Worm (Caenorhabditis elegans) whole organism, late embryonic: ENCODE measurements around the gene K02F6.5.
"Not testable (repeated sequence)": the region's sequence is repeated elsewhere in the genome, so short reads cannot be mapped to it uniquely, and the experiment has no call there.

ENCODE experiments used
- C08G9.2 ChIP-seq: sonication (generic microtip); optimal IDR thresholded peaks from 2 replicates; lab custom pipeline; 2016; ENCODE audit warnings: mild to moderate bottlenecking, missing genetic modification characterization, moderate library complexity, missing compliant biosample characterization
- F13H6.1 ChIP-seq: sonication (generic microtip); optimal IDR thresholded peaks from 2 replicates; lab custom pipeline; 2016; ENCODE audit warnings: missing genetic modification characterization, missing compliant biosample characterization
- T23F11.4 ChIP-seq: fragments of 200-800 bp; sonication (Bioruptor generic); optimal IDR thresholded peaks from 2 replicates; lab custom pipeline; 2018; ENCODE audit warnings: mild to moderate bottlenecking, missing genetic modification characterization, missing compliant biosample characterization
- ahr-1 ChIP-seq: sonication (generic microtip); optimal IDR thresholded peaks from 2 replicates; lab custom pipeline; 2016; ENCODE audit warnings: missing genetic modification characterization, missing compliant biosample characterization
- ceh-14 ChIP-seq: sonication (generic microtip); optimal IDR thresholded peaks from 2 replicates; lab custom pipeline; 2016; ENCODE audit warnings: missing genotype, missing genetic modification characterization, missing compliant biosample characterization
- ceh-2 ChIP-seq: sonication (generic microtip); optimal IDR thresholded peaks from 2 replicates; lab custom pipeline; 2016; ENCODE audit warnings: missing genotype, missing genetic modification characterization, missing compliant biosample characterization
- ceh-24 ChIP-seq: sonication (generic microtip); optimal IDR thresholded peaks from 2 replicates; lab custom pipeline; 2016; ENCODE audit warnings: mild to moderate bottlenecking, missing genetic modification characterization, missing compliant biosample characterization
- ceh-34 ChIP-seq: sonication (generic microtip); optimal IDR thresholded peaks from 2 replicates; lab custom pipeline; 2016; ENCODE audit warnings: mild to moderate bottlenecking, missing genetic modification characterization, missing compliant biosample characterization
- ceh-45 ChIP-seq: fragments of 200-800 bp; sonication (Bioruptor generic); IDR thresholded peaks from 2 replicates; pipeline ENCODE4 v1.3.6; 2022; ENCODE audit warnings: missing genetic modification reagents, missing genetic modification characterization, missing compliant biosample characterization
- ceh-48 ChIP-seq: sonication (generic microtip); optimal IDR thresholded peaks from 2 replicates; lab custom pipeline; 2016; ENCODE audit warnings: missing genetic modification characterization, inconsistent platforms, missing compliant biosample characterization
- dmd-4 ChIP-seq: sonication (generic microtip); optimal IDR thresholded peaks from 2 replicates; lab custom pipeline; 2016; ENCODE audit warnings: borderline replicate concordance, missing genetic modification characterization, missing compliant biosample characterization
- dve-1 ChIP-seq: sonication (generic microtip); optimal IDR thresholded peaks from 2 replicates; lab custom pipeline; 2017; ENCODE audit warnings: antibody characterized with exemption, mild to moderate bottlenecking, missing genetic modification characterization, missing compliant biosample characterization
- ets-4 ChIP-seq: sonication (generic microtip); optimal IDR thresholded peaks from 2 replicates; lab custom pipeline; 2016; ENCODE audit warnings: missing genetic modification characterization, missing compliant biosample characterization
- eyg-1 ChIP-seq: sonication (generic microtip); optimal IDR thresholded peaks from 2 replicates; lab custom pipeline; 2016; ENCODE audit warnings: missing genotype, missing genetic modification characterization, missing compliant biosample characterization
- fax-1 ChIP-seq: sonication (generic microtip); optimal IDR thresholded peaks from 2 replicates; lab custom pipeline; 2016; ENCODE audit warnings: missing genotype, missing genetic modification characterization, missing compliant biosample characterization
- fkh-10 ChIP-seq: fragments of 150-350 bp; optimal IDR thresholded peaks from 2 replicates; lab custom pipeline; 2014; ENCODE audit warnings: missing biosample characterization, missing genetic modification reagents, missing genetic modification characterization
- fkh-6 ChIP-seq: sonication (generic microtip); optimal IDR thresholded peaks from 2 replicates; lab custom pipeline; 2016; ENCODE audit warnings: missing genetic modification characterization, missing compliant biosample characterization
- gmeb-2 ChIP-seq: sonication (generic microtip); optimal IDR thresholded peaks from 2 replicates; lab custom pipeline; 2016; ENCODE audit warnings: missing genetic modification characterization, inconsistent platforms, missing compliant biosample characterization
- hlh-13 ChIP-seq: fragments of 200-800 bp; sonication (Bioruptor generic); optimal IDR thresholded peaks from 2 replicates; lab custom pipeline; 2018; ENCODE audit warnings: mild to moderate bottlenecking, missing genetic modification characterization, missing compliant biosample characterization
- hlh-15 ChIP-seq: sonication (generic microtip); optimal IDR thresholded peaks from 2 replicates; lab custom pipeline; 2016; ENCODE audit warnings: missing genetic modification characterization, missing compliant biosample characterization
- hlh-30 ChIP-seq: sonication (generic microtip); optimal IDR thresholded peaks from 2 replicates; lab custom pipeline; 2017; ENCODE audit warnings: antibody characterized with exemption, missing genetic modification characterization, missing compliant biosample characterization; ENCODE audit not compliant: insufficient read depth
- hlh-8 ChIP-seq: sonication (generic microtip); optimal IDR thresholded peaks from 2 replicates; lab custom pipeline; 2016; ENCODE audit warnings: missing genotype, missing genetic modification characterization, missing compliant biosample characterization
- lim-6 ChIP-seq: sonication (generic microtip); optimal IDR thresholded peaks from 2 replicates; lab custom pipeline; 2016; ENCODE audit warnings: missing genetic modification characterization, missing compliant biosample characterization
- pax-1 ChIP-seq: fragments of 150-350 bp; optimal IDR thresholded peaks from 2 replicates; lab custom pipeline; 2014; ENCODE audit warnings: missing biosample characterization, missing genetic modification characterization
- pros-1 ChIP-seq: fragments of 150-350 bp; optimal IDR thresholded peaks from 2 replicates; lab custom pipeline; 2014; ENCODE audit warnings: missing biosample characterization, missing genetic modification reagents, missing genetic modification characterization
- ref-2 ChIP-seq: sonication (generic microtip); optimal IDR thresholded peaks from 2 replicates; lab custom pipeline; 2016; ENCODE audit warnings: missing genetic modification characterization, missing compliant biosample characterization
- sdc-2 ChIP-seq: sonication (generic microtip); optimal IDR thresholded peaks from 2 replicates; lab custom pipeline; 2016; ENCODE audit warnings: missing genotype, missing genetic modification characterization, missing compliant biosample characterization
- sox-2 ChIP-seq: fragments of 200-800 bp; sonication (Bioruptor generic); IDR thresholded peaks from 2 replicates; pipeline ENCODE4 v1.3.6; 2022; ENCODE audit warnings: missing genetic modification reagents, missing genetic modification characterization, missing compliant biosample characterization
- sox-4 ChIP-seq: sonication (generic microtip); optimal IDR thresholded peaks from 2 replicates; lab custom pipeline; 2017; ENCODE audit warnings: mild to moderate bottlenecking, missing genetic modification characterization, inconsistent platforms, missing compliant biosample characterization
- tbx-2 ChIP-seq: sonication (generic microtip); optimal IDR thresholded peaks from 2 replicates; lab custom pipeline; 2016; ENCODE audit warnings: missing genetic modification characterization, missing compliant biosample characterization
- ttx-3 ChIP-seq: sonication (generic microtip); optimal IDR thresholded peaks from 2 replicates; lab custom pipeline; 2016; ENCODE audit warnings: missing genetic modification reagents, missing genetic modification characterization, missing compliant biosample characterization
- unc-3 ChIP-seq, 2 experiments: fragments of 200-800 bp in 1 of 2; sonication (Bioruptor generic) in 1 of 2; sonication (generic microtip) in 1 of 2; conservative IDR thresholded peaks in 1 of 2; optimal IDR thresholded peaks in 1 of 2; 2 replicates each; pipeline versions ENCODE4 v1.3.6 to Lab custom; 2016 to 2022; ENCODE audit warnings: missing compliant biosample characterization in 2 of 2, missing genetic modification characterization in 2 of 2, missing genetic modification reagents in 1 of 2

The K02F6.5 gene

DNA sequence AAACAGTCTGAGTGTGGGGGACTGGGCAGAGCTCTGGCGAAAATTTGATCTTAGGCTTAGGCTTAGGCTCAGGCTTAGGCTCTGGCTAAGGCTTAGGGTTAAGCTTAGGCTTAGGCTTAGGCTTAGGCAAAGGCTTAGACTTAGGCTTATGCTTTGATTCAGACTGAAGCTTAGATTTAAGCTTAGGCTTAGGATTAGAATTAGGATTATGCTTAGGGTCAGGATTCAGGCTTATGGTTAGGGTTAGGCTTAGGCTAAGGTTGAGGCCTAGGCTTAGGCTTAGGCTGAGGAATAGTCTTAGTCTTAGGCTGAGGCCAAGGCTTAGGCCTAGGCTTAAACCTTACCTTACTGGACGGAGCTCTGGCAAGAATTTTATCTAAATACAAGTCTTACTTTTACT is 7.7 kb upstream of the K02F6.5 start:
- TF ChIP-seq ceh-24 (no peak), ahr-1 (no peak), pax-1 (tag; lab: Kevin White, UChicago) (no peak), dve-1 (tag; lab: Kevin White, UChicago) (peak; percentile 69)

- TF ChIP-seq unc-3 (GFP tag; conservative IDR thresholded peaks at IDR 0.05; lab: Robert Waterston, UW) (no peak), unc-3 (tag; optimal IDR thresholded peaks at IDR 0.05; lab: Kevin White, UChicago) (no peak), tbx-2 (tag; lab: Kevin White, UChicago) (no peak), ceh-24 (no peak), sox-2 (GFP tag; lab: Robert Waterston, UW) (no peak), lim-6 (tag; lab: Kevin White, UChicago) (no peak), eyg-1 (tag; lab: Kevin White, UChicago) (no peak)
Observed at ce11 chrII:2530496-2530895, 4.1 kb upstream of the K02F6.5 start, which contains the start of gene K02F6.6. TSS of gene K02F6.6 (plus strand) at chrII:2530796.

DNA sequence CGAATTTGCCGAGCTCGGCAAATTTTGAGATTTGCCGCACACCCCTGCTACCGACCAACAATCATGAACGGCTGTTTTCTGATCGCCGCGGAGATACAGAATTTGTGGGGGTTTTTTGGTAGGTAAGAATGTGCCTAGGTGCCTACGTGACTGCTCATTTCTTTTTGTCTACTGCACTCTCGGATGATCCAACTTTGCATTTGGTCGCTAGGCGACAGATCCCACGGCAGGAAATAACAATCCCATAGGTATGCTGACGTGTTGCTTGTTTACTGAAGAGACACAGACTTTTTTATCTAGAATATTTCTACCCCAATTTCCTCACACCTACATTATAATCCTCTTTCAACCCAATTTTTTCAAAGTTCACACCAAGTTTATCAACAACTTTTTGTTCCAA is 393 bp downstream of the K02F6.5 start, which contains the start of gene K02F6.8:
Gene K02F6.8 (minus strand): TSS at position 101 of the 400 bp plus-strand sequence.
- not testable (repeated sequence) for TF ChIP-seq T23F11.4; sox-4 (tag; lab: Kevin White, UChicago); sdc-2 (tag; lab: Kevin White, UChicago)

- TF ChIP-seq gmeb-2 (tag; lab: Kevin White, UChicago) (no peak), hlh-30 (tag; lab: Kevin White, UChicago) (no peak), F13H6.1 (no peak), ceh-45 (GFP tag; lab: Robert Waterston, UW) (no peak), dmd-4 (no peak), ceh-34 (tag; lab: Kevin White, UChicago) (no peak), T23F11.4 (no peak), ttx-3 (tag; lab: Kevin White, UChicago) (no peak), dve-1 (tag; lab: Kevin White, UChicago) (no peak), ref-2 (tag; lab: Kevin White, UChicago) (no peak), C08G9.2 (tag; lab: Kevin White, UChicago) (no peak), ahr-1 (no peak), fax-1 (tag; lab: Kevin White, UChicago) (no peak), hlh-15 (tag; lab: Kevin White, UChicago) (no peak), fkh-6 (no peak), pax-1 (tag; lab: Kevin White, UChicago) (no peak)
Observed at ce11 chrII:2537754-2538153, 3.2 kb downstream of the K02F6.5 start, which contains the start of gene K02F6.7. TSS of gene K02F6.7 (minus strand) at chrII:2537854.

DNA sequence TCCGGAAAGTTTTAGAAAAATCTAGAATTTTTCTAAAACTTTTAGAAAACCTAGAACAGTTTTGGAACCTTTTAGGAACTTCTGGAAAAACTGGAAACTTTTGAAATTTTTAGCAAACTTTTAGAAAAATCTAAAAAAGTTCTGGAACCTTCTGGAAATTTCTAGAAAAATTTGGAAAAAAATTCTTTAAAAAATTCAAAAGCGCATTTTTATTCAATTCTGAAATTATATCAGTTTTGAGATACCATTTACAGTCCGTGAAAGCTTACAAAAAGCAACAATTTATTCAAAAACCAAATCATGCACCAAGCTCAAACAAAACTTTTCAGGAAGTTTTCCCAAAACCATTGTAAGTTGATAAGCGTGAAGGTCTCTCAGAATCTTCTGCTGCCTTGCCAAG is 3.6 kb downstream of the K02F6.5 start, which contains the start of gene K02F6.4:
Gene K02F6.4 (plus strand): TSS at position 301 of the 400 bp plus-strand sequence.
- TF ChIP-seq fkh-10 (GFP tag; lab: Kevin White, UChicago) (no peak), ets-4 (no peak)
- TF ChIP-seq, all 69 proteins: peak for 0

ce11 chrII:2545925-2546324 is 11.4 kb downstream of the K02F6.5 start, which contains the start of gene K02F6.3:
TSS of gene K02F6.3 (plus strand) at chrII:2546225.
- TF ChIP-seq hlh-13 (GFP tag; lab: Kevin White, UChicago) (no peak), ceh-48 (tag; lab: Kevin White, UChicago) (no peak), ceh-34 (tag; lab: Kevin White, UChicago) (no peak), hlh-8 (tag; lab: Kevin White, UChicago) (no peak), fkh-10 (GFP tag; lab: Kevin White, UChicago) (no peak), ceh-2 (no peak), ceh-14 (tag; lab: Kevin White, UChicago) (no peak), C08G9.2 (tag; lab: Kevin White, UChicago) (no peak), pros-1 (tag; lab: Kevin White, UChicago) (no peak)
